Worm (Caenorhabditis elegans): ENCODE data around the gene Y47D3A.34.

Gene Y47D3A.34

ce11 chrIII:11248897-11249296, 14.2 kb upstream of the Y47D3A.34 start:
- no peak for TF ChIP-seq snpc-4 (tag; optimal IDR thresholded peaks at IDR 0.05)
- no peak for TF ChIP-seq fos-1 (tag; optimal IDR thresholded peaks at IDR 0.05)
- no peak for TF ChIP-seq nhr-6 (tag; optimal IDR thresholded peaks at IDR 0.05)
- TF ChIP-seq ztf-11 (tag; optimal IDR thresholded peaks at IDR 0.05) = no peak
- no peak for TF ChIP-seq crh-2 (tag; optimal IDR thresholded peaks at IDR 0.05)
- no peak for TF ChIP-seq nhr-21 (tag; optimal IDR thresholded peaks at IDR 0.05)
- TF ChIP-seq lin-11 (tag; optimal IDR thresholded peaks at IDR 0.05) = no peak
- TF ChIP-seq nhr-12 (tag; optimal IDR thresholded peaks at IDR 0.05) = no peak
- TF ChIP-seq unc-55 (GFP tag; optimal IDR thresholded peaks at IDR 0.05) = no peak
- TF ChIP-seq elt-3 (tag; optimal IDR thresholded peaks at IDR 0.05) = no peak
- TF ChIP-seq ztf-1 (GFP tag; conservative IDR thresholded peaks at IDR 0.05) = no peak
- TF ChIP-seq nhr-237 (tag; optimal IDR thresholded peaks at IDR 0.05) = no peak
- TF ChIP-seq F13H6.1 (tag; optimal IDR thresholded peaks at IDR 0.05) = no peak
- no peak for TF ChIP-seq elt-1 (tag; optimal IDR thresholded peaks at IDR 0.05)
- no peak for TF ChIP-seq ceh-82 (tag; optimal IDR thresholded peaks at IDR 0.05)
- TF ChIP-seq egl-27 (tag; optimal IDR thresholded peaks at IDR 0.05) = no peak
- no peak for TF ChIP-seq aly-2 (tag; optimal IDR thresholded peaks at IDR 0.05)
- TF ChIP-seq C34F6.9 (tag; optimal IDR thresholded peaks at IDR 0.05) = no peak
- TF ChIP-seq nhr-25 (tag; optimal IDR thresholded peaks at IDR 0.05) = no peak

- TF ChIP-seq crh-2 (tag; optimal IDR thresholded peaks at IDR 0.05) = no peak
- TF ChIP-seq zag-1 (tag; optimal IDR thresholded peaks at IDR 0.05) = no peak
- no peak for TF ChIP-seq sma-3 (GFP tag; optimal IDR thresholded peaks at IDR 0.05)
- TF ChIP-seq F13H6.1 (tag; optimal IDR thresholded peaks at IDR 0.05) = no peak
- TF ChIP-seq mdl-1 (tag; optimal IDR thresholded peaks at IDR 0.05) = no peak
- no peak for TF ChIP-seq ama-1 (optimal IDR thresholded peaks at IDR 0.05)
- no peak for TF ChIP-seq peb-1 (tag; optimal IDR thresholded peaks at IDR 0.05)
- no peak for TF ChIP-seq unc-39 (tag; optimal IDR thresholded peaks at IDR 0.05)
- TF ChIP-seq elt-1 (tag; optimal IDR thresholded peaks at IDR 0.05) = no peak
Observed at ce11 chrIII:11246588-11246987, 11.9 kb upstream of the Y47D3A.34 start.

- TF ChIP-seq gmeb-1 (tag; optimal IDR thresholded peaks at IDR 0.05) (no peak), unc-55 (GFP tag; optimal IDR thresholded peaks at IDR 0.05) (no peak), ztf-1 (GFP tag; conservative IDR thresholded peaks at IDR 0.05) (no peak), alr-1 (tag; optimal IDR thresholded peaks at IDR 0.05) (no peak), sem-4 (tag; optimal IDR thresholded peaks at IDR 0.05) (no peak), mdl-1 (tag; optimal IDR thresholded peaks at IDR 0.05) (no peak), sma-9 (GFP tag; optimal IDR thresholded peaks at IDR 0.05) (no peak), sma-9 (tag; optimal IDR thresholded peaks at IDR 0.05) (no peak)
Observed at ce11 chrIII:11244820-11245219, 10.2 kb upstream of the Y47D3A.34 start, which contains the start of gene rsks-1. TSS of gene rsks-1 (plus strand) at chrIII:11245120.

- TF ChIP-seq ceh-16 (tag; optimal IDR thresholded peaks at IDR 0.05) (no peak), nhr-11 (tag; optimal IDR thresholded peaks at IDR 0.05) (no peak), gmeb-1 (tag; optimal IDR thresholded peaks at IDR 0.05) (peak; percentile 18), ztf-11 (tag; optimal IDR thresholded peaks at IDR 0.05) (no peak)
Observed at ce11 chrIII:11244338-11244737, 9.7 kb upstream of the Y47D3A.34 start.

ce11 chrIII:11243421-11243820, 8.8 kb upstream of the Y47D3A.34 start:
- TF ChIP-seq crh-2 (tag; optimal IDR thresholded peaks at IDR 0.05) (peak; percentile 93), lin-13 (GFP tag; optimal IDR thresholded peaks at IDR 0.05) (peak; percentile 57), lsy-2 (tag; optimal IDR thresholded peaks at IDR 0.05) (peak; percentile 29 to 67), F13H6.1 (tag; optimal IDR thresholded peaks at IDR 0.05) (peak; percentile 86), nhr-129 (tag; optimal IDR thresholded peaks at IDR 0.05) (peak; percentile 93), unc-39 (tag; optimal IDR thresholded peaks at IDR 0.05) (no peak), ama-1 (optimal IDR thresholded peaks at IDR 0.05) (no peak), ztf-4 (tag; optimal IDR thresholded peaks at IDR 0.05) (peak; percentile 57), nhr-6 (tag; optimal IDR thresholded peaks at IDR 0.05) (peak; percentile 47), mdl-1 (tag; optimal IDR thresholded peaks at IDR 0.05) (peak; percentile 5 to 9), nhr-12 (tag; optimal IDR thresholded peaks at IDR 0.05) (no peak), sem-4 (tag; optimal IDR thresholded peaks at IDR 0.05) (peak; percentile 18), snpc-4 (tag; optimal IDR thresholded peaks at IDR 0.05) (peak; percentile 35), sma-9 (GFP tag; optimal IDR thresholded peaks at IDR 0.05) (peak; percentile 85), sma-9 (tag; optimal IDR thresholded peaks at IDR 0.05) (no peak), sma-3 (GFP tag; optimal IDR thresholded peaks at IDR 0.05) (peak; percentile 62), nhr-23 (tag; optimal IDR thresholded peaks at IDR 0.05) (no peak), blmp-1 (tag; optimal IDR thresholded peaks at IDR 0.05; ENCODE audit: insufficient read depth) (peak; percentile 52), egl-27 (tag; optimal IDR thresholded peaks at IDR 0.05) (peak; percentile 39), fos-1 (tag; optimal IDR thresholded peaks at IDR 0.05) (peak; percentile 98), gmeb-1 (tag; optimal IDR thresholded peaks at IDR 0.05) (peak; percentile 56), R02D3.7 (tag; optimal IDR thresholded peaks at IDR 0.05) (no peak), nhr-21 (tag; optimal IDR thresholded peaks at IDR 0.05) (peak; percentile 61), unc-55 (GFP tag; optimal IDR thresholded peaks at IDR 0.05) (peak; percentile 85), nhr-25 (tag; optimal IDR thresholded peaks at IDR 0.05) (peak; percentile 81), peb-1 (tag; optimal IDR thresholded peaks at IDR 0.05) (no peak), C34F6.9 (tag; optimal IDR thresholded peaks at IDR 0.05) (peak; percentile 85)

Data from whole organism, L2 larva.